Fruit fly (Drosophila melanogaster): ENCODE measurements around the gene Rab27.

Gene Rab27

DNA sequence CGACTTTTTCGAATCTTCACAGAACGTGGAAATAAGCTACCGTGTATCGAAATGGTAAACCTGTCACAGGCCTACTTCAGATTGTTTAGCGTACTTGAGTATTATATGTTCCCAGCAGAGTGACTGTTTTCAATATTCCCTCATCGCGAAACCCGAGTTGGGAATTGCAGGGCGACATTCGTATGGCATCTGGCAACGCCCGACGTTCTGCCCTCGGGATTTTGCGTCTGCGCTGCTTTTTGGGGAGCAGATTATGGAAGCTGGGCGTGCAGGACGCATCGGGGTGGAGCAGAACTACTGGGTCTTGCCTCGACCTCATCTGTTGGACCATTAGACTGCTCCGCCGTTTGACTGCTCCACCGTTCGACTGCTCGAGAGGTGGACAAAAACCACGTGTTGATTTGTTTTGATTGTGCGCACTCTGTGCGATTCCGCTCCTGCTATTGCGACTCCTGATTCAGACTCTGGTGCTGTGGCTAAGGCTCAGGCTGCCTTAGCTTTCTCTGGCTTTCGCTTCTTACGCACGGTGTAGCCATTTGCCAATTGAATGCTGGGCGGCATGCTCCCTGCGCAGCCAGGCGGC lies 31.6 kb upstream of the Rab27 start (continued):
- TF ChIP-seq Nf-YC (tag; optimal IDR thresholded peaks at IDR 0.05) (peak; percentile 19), Ets65A (GFP tag) (peak; percentile 6), slbo (GFP tag; IDR thresholded peaks at IDR 0.05) (no peak), CG3995 (GFP tag; optimal IDR thresholded peaks at IDR 0.05) (peak; percentile 22), gsb-n (tag; optimal IDR thresholded peaks at IDR 0.05) (no peak)

- TF ChIP-seq PHDP (tag; optimal IDR thresholded peaks at IDR 0.05) (no peak), CG9817 (tag; optimal IDR thresholded peaks at IDR 0.05) (no peak), crol (GFP tag; IDR thresholded peaks at IDR 0.05) (peak; percentile 75), Opbp (GFP tag; IDR thresholded peaks at IDR 0.05; ENCODE audit: partially characterized antibody) (no peak), unc-4 (GFP tag; IDR thresholded peaks at IDR 0.05; ENCODE audit: partially characterized antibody) (no peak), Trl (optimal IDR thresholded peaks at IDR 0.05) (peak in 1 of 2 experiments; percentile 33), Trl (GFP tag; optimal IDR thresholded peaks at IDR 0.05) (no peak), Deaf1 (tag; optimal IDR thresholded peaks at IDR 0.05) (peak; percentile 97), Adf1 (GFP tag; IDR thresholded peaks at IDR 0.05) (peak; percentile 7; the same call in 1 of the 2 replicates), CG17912 (GFP tag; optimal IDR thresholded peaks at IDR 0.05) (no peak), Doc2 (GFP tag; IDR thresholded peaks at IDR 0.05) (no peak)
These were observed 31.0 kb upstream of the Rab27 start, which contains the start of gene Nmdar2 for dm6 chrX:1507751-1508150. Gene Nmdar2 (minus strand): TSS chrX:1507809.

DNA sequence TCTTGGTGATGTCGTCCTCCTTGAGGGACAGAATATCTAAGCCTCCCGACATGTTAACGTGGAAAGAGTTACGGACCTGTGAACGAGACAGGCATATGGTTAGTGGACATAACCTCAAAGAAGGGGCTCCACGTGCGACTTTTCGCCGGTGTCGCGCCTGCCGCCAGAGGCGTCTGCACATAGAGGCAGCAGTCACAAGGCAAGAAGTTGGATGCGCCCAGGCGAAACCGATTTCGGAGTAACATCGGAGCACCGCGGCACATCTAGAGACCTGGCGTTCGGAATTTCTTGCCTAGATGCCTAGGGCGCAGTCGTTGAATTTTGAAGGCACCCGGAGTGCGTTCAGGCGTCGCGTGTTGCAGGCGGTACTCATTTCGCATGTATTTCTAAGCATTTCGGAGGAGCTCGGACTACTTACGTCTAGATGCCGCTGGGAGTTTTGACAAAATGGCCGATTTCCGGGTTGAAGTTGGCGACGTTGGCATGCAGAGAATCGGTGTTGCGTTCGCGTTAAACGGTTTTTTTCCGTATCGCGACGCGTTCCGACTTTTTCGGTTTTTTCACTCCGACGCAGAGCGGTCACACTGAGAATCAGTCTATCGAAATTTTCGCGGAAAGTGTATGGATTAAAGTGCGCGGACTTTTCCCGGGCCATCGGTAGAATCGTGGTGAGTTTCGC lies 6.2 kb upstream of the Rab27 start, which contains the start of the genes sta and inc:
Gene sta, minus strand, starts transcription at position 574 of the 679 bp plus-strand sequence.
Gene inc, plus strand, starts transcription at position 640 of the 679 bp plus-strand sequence.
- TF ChIP-seq sim (GFP tag; IDR thresholded peaks at IDR 0.05) (peak; percentile 58), gfzf (GFP tag; optimal IDR thresholded peaks at IDR 0.05) (peak; percentile 98), nom (GFP tag; optimal IDR thresholded peaks at IDR 0.05) (peak; percentile 89), kay (GFP tag; optimal IDR thresholded peaks at IDR 0.05) (peak; percentile 0), CG2120 (GFP tag; optimal IDR thresholded peaks at IDR 0.05) (peak; percentile 60), CG4854 (GFP tag; optimal IDR thresholded peaks at IDR 0.05) (no peak), ab (GFP tag; optimal IDR thresholded peaks at IDR 0.05) (no peak), CG12942 (GFP tag; optimal IDR thresholded peaks at IDR 0.05) (no peak), wek (GFP tag; optimal IDR thresholded peaks at IDR 0.05) (peak; percentile 76), nerfin-2 (GFP tag; IDR thresholded peaks at IDR 0.05; ENCODE audit: partially characterized antibody) (no peak), ken (GFP tag; IDR thresholded peaks at IDR 0.05) (peak; percentile 67; the same call in 1 of the 3 replicates), CG5245 (GFP tag; optimal IDR thresholded peaks at IDR 0.05) (peak; percentile 58), Dbx (GFP tag; IDR thresholded peaks at IDR 0.05) (peak; percentile 80), CG31441 (GFP tag; IDR thresholded peaks at IDR 0.05) (peak; percentile 72), Nf-YB (GFP tag; optimal IDR thresholded peaks at IDR 0.05) (peak; percentile 52), CG3281 (GFP tag; optimal IDR thresholded peaks at IDR 0.05) (peak; percentile 84), dan (GFP tag; IDR thresholded peaks at IDR 0.05) (no peak), ssp (GFP tag; IDR thresholded peaks at IDR 0.05) (0 out of 2 replicates have a peak, but pooled peaks have one; percentile 6), E2f2 (GFP tag; IDR thresholded peaks at IDR 0.05) (peak; percentile 92), CG17361 (GFP tag; IDR thresholded peaks at IDR 0.05) (peak; percentile 51; the same call in 1 of the 3 replicates), Ets97D (GFP tag; optimal IDR thresholded peaks at IDR 0.05) (peak; percentile 98), Nf-YC (tag; optimal IDR thresholded peaks at IDR 0.05) (peak; percentile 53), tx (GFP tag; optimal IDR thresholded peaks at IDR 0.05) (peak; percentile 26), CG10462 (GFP tag; optimal IDR thresholded peaks at IDR 0.05) (no peak), trem (tag; optimal IDR thresholded peaks at IDR 0.05) (peak; percentile 81), CG11085 (GFP tag; IDR thresholded peaks at IDR 0.05) (no peak; the same call in 1 of the 2 replicates), CG7745 (tag; optimal IDR thresholded peaks at IDR 0.05) (peak; percentile 26), lbe (GFP tag; optimal IDR thresholded peaks at IDR 0.05) (peak; percentile 35), CG6272 (GFP tag; IDR thresholded peaks at IDR 0.05) (no peak), zen (tag; optimal IDR thresholded peaks at IDR 0.05) (peak; percentile 31), CG10209 (GFP tag; optimal IDR thresholded peaks at IDR 0.05) (peak; percentile 69), NFAT (GFP tag; IDR thresholded peaks at IDR 0.05) (peak; percentile 58; the same call in 1 of the 2 replicates)

All from whole organism, embryonic.